Worm (Caenorhabditis elegans): Measurements from ENCODE around the gene taf-6.1.

- TF ChIP-seq B0310.2 (tag; optimal IDR thresholded peaks at IDR 0.05) (no peak), ama-1 (optimal IDR thresholded peaks at IDR 0.05) (no peak), ceh-13 (GFP tag; optimal IDR thresholded peaks at IDR 0.05) (no peak), tbx-37 (GFP tag; conservative IDR thresholded peaks at IDR 0.05) (no peak), hnd-1 (tag; optimal IDR thresholded peaks at IDR 0.05) (no peak), flt-1 (GFP tag; IDR thresholded peaks at IDR 0.05) (no peak), tra-4 (tag; optimal IDR thresholded peaks at IDR 0.05) (no peak), ets-7 (tag; optimal IDR thresholded peaks at IDR 0.05) (no peak), hmbx-1 (tag; optimal IDR thresholded peaks at IDR 0.05) (no peak), aly-1 (tag; optimal IDR thresholded peaks at IDR 0.05) (no peak), F13C5.2 (tag; optimal IDR thresholded peaks at IDR 0.05) (no peak), ceh-36 (tag; optimal IDR thresholded peaks at IDR 0.05) (no peak)
These were observed 25.6 kb upstream of the taf-6.1 start for ce11 chrII:1102209-1102608.

All from whole organism, early embryonic.